Fruit fly (Drosophila melanogaster) whole organism, embryonic: ENCODE measurements around the gene fry.
A peak's percentile ranks its signal among the peaks of the same experiment; 100 is the strongest.

Experiments used
- Asciz ChIP-seq: fragments of 200-800 bp; sonication (Bioruptor generic); optimal IDR thresholded peaks from 2 replicates; lab custom pipeline; 2017; ENCODE audit warnings: missing biosample characterization, mild to moderate bottlenecking, missing genetic modification characterization, missing genetic modification reagents
- C15 ChIP-seq: fragments of 200-800 bp; sonication (Bioruptor generic); IDR thresholded peaks from 3 replicates; pipeline ENCODE4 v1.3.6; 2022; ENCODE audit warnings: missing biosample characterization, missing genetic modification characterization
- CG11723 ChIP-seq: fragments of 200-800 bp; sonication (Bioruptor generic); optimal IDR thresholded peaks from 2 replicates; lab custom pipeline; 2017; ENCODE audit warnings: missing biosample characterization, mild to moderate bottlenecking, missing genetic modification characterization
- CG15601 ChIP-seq: fragments of 200-800 bp; sonication (Bioruptor generic); optimal IDR thresholded peaks from 3 replicates; lab custom pipeline; 2019; ENCODE audit warnings: missing biosample characterization, mild to moderate bottlenecking, missing genetic modification characterization, moderate library complexity
- CG16815 ChIP-seq: fragments of 200-800 bp; sonication (Bioruptor generic); optimal IDR thresholded peaks from 3 replicates; lab custom pipeline; 2017; ENCODE audit warnings: missing biosample characterization, mild to moderate bottlenecking, missing genetic modification characterization
- CG17912 ChIP-seq: fragments of 200-800 bp; sonication (Bioruptor generic); optimal IDR thresholded peaks from 2 replicates; lab custom pipeline; 2018; ENCODE audit warnings: missing biosample characterization, mild to moderate bottlenecking, missing genetic modification characterization
- CG2875 ChIP-seq: fragments of 200-800 bp; sonication (Bioruptor generic); optimal IDR thresholded peaks from 2 replicates; lab custom pipeline; 2017; ENCODE audit warnings: missing biosample characterization, mild to moderate bottlenecking, missing genetic modification characterization, missing genetic modification reagents
- CG30020 ChIP-seq: fragments of 200-800 bp; optimal IDR thresholded peaks from 2 replicates; lab custom pipeline; 2019; ENCODE audit warnings: missing biosample characterization, mild to moderate bottlenecking, missing genetic modification characterization, moderate library complexity
- CG32772 ChIP-seq: fragments of 200-800 bp; sonication (Bioruptor generic); IDR thresholded peaks from 2 replicates; pipeline ENCODE4 v1.3.6; 2022; ENCODE audit warnings: missing biosample characterization, missing genetic modification characterization
- CG5953 ChIP-seq: fragments of 200-800 bp; sonication (Bioruptor generic); IDR thresholded peaks from 2 replicates; pipeline ENCODE4 v1.3.6; 2022; ENCODE audit warnings: missing biosample characterization, missing genetic modification characterization
- CG6683 ChIP-seq: fragments of 200-800 bp; sonication (Bioruptor generic); optimal IDR thresholded peaks from 2 replicates; lab custom pipeline; 2017; ENCODE audit warnings: missing biosample characterization, mild to moderate bottlenecking, missing genetic modification characterization, missing genetic modification reagents
- CG7372 ChIP-seq: fragments of 200-800 bp; sonication (Bioruptor generic); IDR thresholded peaks from 2 replicates; pipeline ENCODE4 v1.3.6; 2022; ENCODE audit warnings: missing biosample characterization, missing genetic modification characterization
- CG7839 ChIP-seq: fragments of 200-800 bp; sonication (Bioruptor generic); optimal IDR thresholded peaks from 3 replicates; lab custom pipeline; 2018; ENCODE audit warnings: missing biosample characterization, mild to moderate bottlenecking, missing genetic modification characterization, moderate library complexity
- CG8089 ChIP-seq: fragments of 200-800 bp; sonication (Bioruptor generic); optimal IDR thresholded peaks from 3 replicates; lab custom pipeline; 2016; ENCODE audit warnings: missing biosample characterization, missing genetic modification characterization
- CG8924 ChIP-seq: fragments of 200-800 bp; optimal IDR thresholded peaks from 3 replicates; lab custom pipeline; 2019; ENCODE audit warnings: missing biosample characterization, mild to moderate bottlenecking, missing genetic modification characterization, moderate library complexity
- CG9437 ChIP-seq: fragments of 200-800 bp; sonication (Bioruptor generic); optimal IDR thresholded peaks from 2 replicates; lab custom pipeline; 2018; ENCODE audit warnings: missing biosample characterization, mild to moderate bottlenecking, missing genetic modification characterization
- CoRest ChIP-seq: fragments of 200-800 bp; sonication (Bioruptor generic); optimal IDR thresholded peaks from 3 replicates; lab custom pipeline; 2018; ENCODE audit warnings: missing biosample characterization, mild to moderate bottlenecking, missing genetic modification characterization, moderate library complexity
- HHEX ChIP-seq: fragments of 200-800 bp; sonication (Bioruptor generic); optimal IDR thresholded peaks from 3 replicates; lab custom pipeline; 2017; ENCODE audit warnings: missing biosample characterization, mild to moderate bottlenecking, missing genetic modification characterization, missing genetic modification reagents
- HLH4C ChIP-seq: fragments of 200-800 bp; sonication (Bioruptor generic); IDR thresholded peaks from 3 replicates; pipeline ENCODE4 v1.3.6; 2022; ENCODE audit warnings: missing biosample characterization, missing genetic modification characterization; ENCODE audit not compliant: partially characterized antibody
- Hmx ChIP-seq: fragments of 200-800 bp; sonication (Bioruptor generic); optimal IDR thresholded peaks from 2 replicates; lab custom pipeline; 2016; ENCODE audit warnings: missing biosample characterization, missing genetic modification characterization
- Lhr ChIP-seq: fragments of 200-800 bp; sonication (Bioruptor generic); optimal IDR thresholded peaks from 3 replicates; lab custom pipeline; 2017; ENCODE audit warnings: mild to moderate bottlenecking, missing biosample characterization, missing genetic modification reagents, missing genetic modification characterization
- NC2β ChIP-seq: fragments of 200-800 bp; sonication (Bioruptor generic); optimal IDR thresholded peaks from 2 replicates; lab custom pipeline; 2016; ENCODE audit warnings: missing biosample characterization, missing genetic modification characterization
- Nf-YC ChIP-seq: fragments of 200-800 bp; optimal IDR thresholded peaks from 3 replicates; lab custom pipeline; 2019; ENCODE audit warnings: missing biosample characterization, mild to moderate bottlenecking, missing genetic modification characterization, moderate library complexity
- NfI ChIP-seq: fragments of 200-800 bp; sonication (Bioruptor generic); optimal IDR thresholded peaks from 3 replicates; lab custom pipeline; 2018; ENCODE audit warnings: missing biosample characterization, mild to moderate bottlenecking, missing genetic modification characterization, moderate library complexity
- Scr ChIP-seq: fragments of 200-800 bp; sonication (Bioruptor generic); IDR thresholded peaks from 2 replicates; pipeline ENCODE4 v1.3.6; 2022; ENCODE audit warnings: missing biosample characterization, missing genetic modification characterization; ENCODE audit not compliant: partially characterized antibody
- Sox102F ChIP-seq: fragments of 200-800 bp; sonication (Bioruptor generic); optimal IDR thresholded peaks from 2 replicates; lab custom pipeline; 2018; ENCODE audit warnings: missing biosample characterization, mild to moderate bottlenecking, missing genetic modification characterization, moderate library complexity
- Stat92E ChIP-seq, 3 experiments: fragments of >200 bp in 2 of 3; fragments of 200-800 bp in 1 of 3; sonication (Bioruptor generic) in 1 of 3; optimal IDR thresholded peaks; 2 replicates each; lab custom pipeline; 2017 to 2019; ENCODE audit warnings: missing biosample characterization in 3 of 3, missing genetic modification characterization in 3 of 3, mild to moderate bottlenecking in 1 of 3, moderate library complexity in 1 of 3
- amos ChIP-seq: fragments of 200-800 bp; sonication (Bioruptor generic); IDR thresholded peaks from 2 replicates; pipeline ENCODE4 v1.3.6; 2022; ENCODE audit warnings: missing biosample characterization, missing genetic modification characterization; ENCODE audit not compliant: partially characterized antibody
- btn ChIP-seq: fragments of 200-800 bp; sonication (Bioruptor generic); optimal IDR thresholded peaks from 2 replicates; lab custom pipeline; 2016; ENCODE audit warnings: missing biosample characterization, missing genetic modification characterization
- chinmo ChIP-seq: fragments of 200-800 bp; sonication (Bioruptor generic); IDR thresholded peaks from 4 replicates; pipeline ENCODE4 v1.3.6; 2022; ENCODE audit warnings: missing biosample characterization, missing genetic modification characterization; ENCODE audit not compliant: partially characterized antibody
- cwo ChIP-seq: fragments of 200-800 bp; sonication (Bioruptor generic); optimal IDR thresholded peaks from 3 replicates; lab custom pipeline; 2017; ENCODE audit warnings: missing biosample characterization, missing genetic modification characterization, mild to moderate bottlenecking, moderate library complexity, missing genetic modification reagents
- dpn ChIP-seq, 2 experiments: fragments of 200-800 bp; sonication (Bioruptor generic); optimal IDR thresholded peaks; 3 replicates each; lab custom pipeline; 2016; ENCODE audit warnings: missing biosample characterization in 2 of 2, missing genetic modification characterization in 2 of 2
- dysf ChIP-seq: fragments of 200-800 bp; sonication (Bioruptor generic); IDR thresholded peaks from 3 replicates; pipeline ENCODE4 v1.3.6; 2022; ENCODE audit warnings: missing biosample characterization, missing genetic modification characterization
- eve ChIP-seq, 2 experiments: fragments of >200 bp; optimal IDR thresholded peaks; 2 replicates each; lab custom pipeline; 2017; ENCODE audit warnings: missing biosample characterization in 2 of 2, missing genetic modification characterization in 2 of 2
- exex ChIP-seq: fragments of 200-800 bp; sonication (Bioruptor generic); optimal IDR thresholded peaks from 4 replicates; lab custom pipeline; 2018; ENCODE audit warnings: missing biosample characterization, mild to moderate bottlenecking, missing genetic modification characterization, moderate library complexity
- fd102C ChIP-seq: fragments of 200-800 bp; sonication (Bioruptor generic); optimal IDR thresholded peaks from 2 replicates; lab custom pipeline; 2018; ENCODE audit warnings: missing biosample characterization, mild to moderate bottlenecking, missing genetic modification characterization, moderate library complexity
- gsb ChIP-seq: fragments of 200-800 bp; sonication (Bioruptor generic); IDR thresholded peaks from 2 replicates; pipeline ENCODE4 v1.3.6; 2022; ENCODE audit warnings: missing biosample characterization, missing genetic modification characterization
- h ChIP-seq: fragments of >200 bp; optimal IDR thresholded peaks from 2 replicates; lab custom pipeline; 2017
- jing ChIP-seq: fragments of 200-800 bp; sonication (Bioruptor generic); optimal IDR thresholded peaks from 2 replicates; lab custom pipeline; 2018; ENCODE audit warnings: missing biosample characterization, mild to moderate bottlenecking, missing genetic modification characterization
- ken ChIP-seq: fragments of 200-800 bp; sonication (Bioruptor generic); IDR thresholded peaks from 3 replicates; pipeline ENCODE4 v1.3.6; 2022; ENCODE audit warnings: missing biosample characterization, missing genetic modification characterization
- lola ChIP-seq, 3 experiments: fragments of >200 bp in 2 of 3; fragments of 200-800 bp in 1 of 3; sonication (Bioruptor generic) in 1 of 3; optimal IDR thresholded peaks; 2 replicates each; lab custom pipeline; 2017 to 2019; ENCODE audit warnings: missing biosample characterization in 3 of 3, missing genetic modification characterization in 3 of 3, mild to moderate bottlenecking in 1 of 3, moderate library complexity in 1 of 3
- nerfin-1 ChIP-seq: fragments of 200-800 bp; sonication (Bioruptor generic); optimal IDR thresholded peaks from 3 replicates; lab custom pipeline; 2019; ENCODE audit warnings: missing biosample characterization, mild to moderate bottlenecking, missing genetic modification characterization, moderate library complexity
- prd ChIP-seq, 3 experiments: fragments of >200 bp in 2 of 3; fragments of 200-800 bp in 1 of 3; sonication (Bioruptor generic) in 1 of 3; optimal IDR thresholded peaks in 2 of 3; IDR thresholded peaks in 1 of 3; 2 replicates in 2 of 3; 3 replicates in 1 of 3; pipeline versions ENCODE4 v1.3.6 to Lab custom; 2017 to 2022; ENCODE audit warnings: missing biosample characterization in 1 of 3, missing genetic modification characterization in 1 of 3
- row ChIP-seq: fragments of 200-800 bp; sonication (Bioruptor generic); IDR thresholded peaks from 3 replicates; pipeline ENCODE4 v1.3.6; 2022; ENCODE audit warnings: missing biosample characterization, missing genetic modification characterization
- seq ChIP-seq: fragments of 200-800 bp; sonication (Bioruptor generic); IDR thresholded peaks from 2 replicates; pipeline ENCODE4 v1.3.6; 2022; ENCODE audit warnings: missing biosample characterization, missing genetic modification characterization
- slbo ChIP-seq: fragments of 200-800 bp; sonication (Bioruptor generic); IDR thresholded peaks from 2 replicates; pipeline ENCODE4 v1.3.6; 2022; ENCODE audit warnings: missing biosample characterization, missing genetic modification characterization
- sqz ChIP-seq: fragments of 200-800 bp; sonication (Bioruptor generic); optimal IDR thresholded peaks from 3 replicates; lab custom pipeline; 2018; ENCODE audit warnings: missing biosample characterization, mild to moderate bottlenecking, missing genetic modification characterization
- ssp ChIP-seq: fragments of 200-800 bp; sonication (Bioruptor generic); IDR thresholded peaks from 2 replicates; pipeline ENCODE4 v1.3.6; 2022; ENCODE audit warnings: missing biosample characterization, missing genetic modification characterization
- twi ChIP-seq: fragments of 200-800 bp; optimal IDR thresholded peaks from 2 replicates; lab custom pipeline; 2019; ENCODE audit warnings: missing biosample characterization, mild to moderate bottlenecking, missing genetic modification characterization, moderate library complexity
- zfh1 ChIP-seq: fragments of 200-800 bp; sonication (Bioruptor generic); IDR thresholded peaks from 3 replicates; pipeline ENCODE4 v1.3.6; 2022; ENCODE audit warnings: missing biosample characterization, missing genetic modification characterization

Gene fry

dm6 chr3L:9726707-9727106, 47.8 kb upstream of the fry start, which contains the start of gene Naa60 (continued):
- TF ChIP-seq h (lab: Kevin White, UChicago) (no peak), amos (GFP tag; lab: Robert Waterston, UW) (peak; percentile 93), chinmo (GFP tag; lab: Robert Waterston, UW) (peak; percentile 76; the same call in 2 of the 4 replicates), HLH4C (peak; percentile 84), ssp (GFP tag; lab: Robert Waterston, UW) (no peak), CG15601 (tag; lab: Kevin White, UChicago) (no peak), exex (tag; lab: Kevin White, UChicago) (peak; percentile 23), eve (GFP tag; optimal IDR thresholded peaks at IDR 0.05; lab: Kevin White, UChicago) (no peak), Stat92E (GFP tag; optimal IDR thresholded peaks at IDR 0.05; lab: Kevin White, UChicago) (no peak), CG8924 (tag; lab: Kevin White, UChicago) (no peak), gsb (GFP tag; lab: Robert Waterston, UW) (no peak), jing (GFP tag; lab: Kevin White, UChicago) (no peak), HHEX (GFP tag; lab: Kevin White, UChicago) (no peak), dpn (GFP tag; optimal IDR thresholded peaks at IDR 0.05; lab: Kevin White, UChicago) (no peak), NfI (no peak), lola (GFP tag; optimal IDR thresholded peaks at IDR 0.05; lab: Kevin White, UChicago) (no peak), Scr (GFP tag; lab: Robert Waterston, UW) (peak; percentile 91), CG16815 (no peak), CG7372 (GFP tag; lab: Robert Waterston, UW) (no peak), CG30020 (tag; lab: Kevin White, UChicago) (peak; percentile 8), dysf (GFP tag; lab: Robert Waterston, UW) (no peak), CG8089 (GFP tag; lab: Kevin White, UChicago) (no peak), Nf-YC (peak; percentile 50), CG5953 (GFP tag; lab: Robert Waterston, UW) (no peak), slbo (GFP tag; lab: Robert Waterston, UW) (no peak; the same call in 1 of the 2 replicates), NC2β (GFP tag; lab: Kevin White, UChicago) (no peak), CoRest (tag; lab: Kevin White, UChicago) (no peak), cwo (GFP tag; lab: Kevin White, UChicago) (no peak), CG17912 (GFP tag; lab: Kevin White, UChicago) (no peak), CG7839 (tag; lab: Kevin White, UChicago) (no peak), zfh1 (no peak), CG2875 (GFP tag; lab: Kevin White, UChicago) (no peak), CG6683 (no peak), ken (GFP tag; lab: Robert Waterston, UW) (no peak), row (peak; percentile 69), CG32772 (GFP tag; lab: Robert Waterston, UW) (no peak), C15 (no peak), Sox102F (GFP tag; lab: Kevin White, UChicago) (no peak), CG11723 (no peak), sqz (no peak), Hmx (no peak), twi (no peak), nerfin-1 (tag; lab: Kevin White, UChicago) (no peak), fd102C (GFP tag; lab: Kevin White, UChicago) (no peak), CG9437 (GFP tag; lab: Kevin White, UChicago) (no peak), Asciz (no peak), prd (optimal IDR thresholded peaks at IDR 0.05; lab: Kevin White, UChicago) (no peak), prd (GFP tag; IDR thresholded peaks at IDR 0.05; lab: Robert Waterston, UW) (no peak), btn (GFP tag; lab: Kevin White, UChicago) (no peak), Lhr (GFP tag; lab: Kevin White, UChicago) (no peak), seq (GFP tag; lab: Robert Waterston, UW) (no peak)
